Worm (Caenorhabditis elegans) whole organism, L1 larva: Measurements from ENCODE around the gene top-2.

Source experiments
- elt-3 ChIP-seq, 6 experiments: fragments of 150-350 bp in 1 of 6; sonication (generic microtip); optimal IDR thresholded peaks; 2 replicates each; lab custom pipeline; 2017 to 2018; ENCODE audit warnings: missing biosample characterization in 6 of 6, missing genetic modification characterization in 6 of 6, inconsistent platforms in 1 of 6
- nhr-77 ChIP-seq: fragments of 150-350 bp; optimal IDR thresholded peaks from 2 replicates; lab custom pipeline; 2014; ENCODE audit warnings: missing biosample characterization, missing genetic modification characterization

DNA sequence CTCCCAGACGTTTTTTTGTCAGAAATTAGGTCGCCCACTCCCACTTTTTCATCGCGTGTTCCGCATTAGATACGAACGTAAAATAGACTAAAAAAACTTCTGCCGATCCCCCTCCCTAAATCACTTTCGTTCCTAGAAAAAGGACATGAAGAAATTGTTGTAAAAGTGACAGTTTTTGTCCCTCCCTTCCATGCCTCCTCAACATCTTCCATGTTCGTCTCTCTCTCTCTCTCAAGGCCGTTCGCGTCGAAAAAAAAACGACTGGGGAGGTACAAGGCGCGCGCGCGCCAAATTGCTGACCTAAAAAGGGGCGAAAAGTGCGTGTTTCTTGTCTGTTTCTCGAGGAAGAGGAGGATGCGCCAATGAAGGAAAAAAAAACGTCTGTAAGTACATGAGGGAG, 53.8 kb downstream of the top-2 start:
- no peak for TF ChIP-seq nhr-77 (tag; lab: Kevin White, UChicago)
- no peak for TF ChIP-seq elt-3 (tag; optimal IDR thresholded peaks at IDR 0.05; lab: Kevin White, UChicago)
